Fruit fly (Drosophila melanogaster) whole organism, embryonic: Measurements from ENCODE around the gene CG14195.
A peak's percentile ranks its signal among the peaks of the same experiment; 100 is the strongest.

Source experiments
- Atf-2 ChIP-seq: fragments of 200-800 bp; sonication (Bioruptor generic); optimal IDR thresholded peaks from 2 replicates; lab custom pipeline; 2016; ENCODE audit warnings: missing biosample characterization, missing genetic modification characterization
- CG10267 ChIP-seq: fragments of 200-800 bp; sonication (Bioruptor generic); optimal IDR thresholded peaks from 2 replicates; lab custom pipeline; 2018; ENCODE audit warnings: missing biosample characterization, mild to moderate bottlenecking, missing genetic modification characterization, moderate library complexity
- CG11093 ChIP-seq: fragments of 200-800 bp; sonication (Bioruptor generic); IDR thresholded peaks from 3 replicates; pipeline ENCODE4 v1.3.6; 2022; ENCODE audit warnings: missing biosample characterization, missing genetic modification characterization
- CG11723 ChIP-seq: fragments of 200-800 bp; sonication (Bioruptor generic); optimal IDR thresholded peaks from 2 replicates; lab custom pipeline; 2017; ENCODE audit warnings: missing biosample characterization, mild to moderate bottlenecking, missing genetic modification characterization
- CG13287 ChIP-seq: fragments of 200-800 bp; sonication (Bioruptor generic); IDR thresholded peaks from 2 replicates; pipeline ENCODE4 v1.3.6; 2022; ENCODE audit warnings: missing biosample characterization, missing genetic modification characterization; ENCODE audit not compliant: partially characterized antibody
- CG14667 ChIP-seq: fragments of 200-800 bp; sonication (Bioruptor generic); IDR thresholded peaks from 2 replicates; pipeline ENCODE4 v1.3.6; 2022; ENCODE audit warnings: missing biosample characterization, missing genetic modification characterization
- CG1792 ChIP-seq: fragments of 200-800 bp; sonication (Bioruptor generic); optimal IDR thresholded peaks from 2 replicates; lab custom pipeline; 2016; ENCODE audit warnings: missing biosample characterization, missing genetic modification characterization
- CG2889 ChIP-seq: fragments of 200-800 bp; sonication (Bioruptor generic); IDR thresholded peaks from 3 replicates; pipeline ENCODE4 v1.3.6; 2022; ENCODE audit warnings: missing biosample characterization, missing genetic modification characterization
- CG31388 ChIP-seq: fragments of 200-800 bp; sonication (Bioruptor generic); optimal IDR thresholded peaks from 2 replicates; lab custom pipeline; 2016; ENCODE audit warnings: missing biosample characterization, missing genetic modification characterization
- CG3163 ChIP-seq: fragments of 200-800 bp; sonication (Bioruptor generic); optimal IDR thresholded peaks from 3 replicates; lab custom pipeline; 2016; ENCODE audit warnings: missing biosample characterization, missing genetic modification characterization
- CG34224 ChIP-seq: fragments of 200-800 bp; sonication (Bioruptor generic); IDR thresholded peaks from 3 replicates; pipeline ENCODE4 v1.3.6; 2022; ENCODE audit warnings: missing biosample characterization, missing genetic modification characterization; ENCODE audit not compliant: partially characterized antibody
- CG34422 ChIP-seq: fragments of 200-800 bp; sonication (Bioruptor generic); IDR thresholded peaks from 3 replicates; pipeline ENCODE4 v1.3.6; 2022; ENCODE audit warnings: missing biosample characterization, missing genetic modification characterization
- CG4617 ChIP-seq: fragments of 200-800 bp; sonication (Bioruptor generic); optimal IDR thresholded peaks from 3 replicates; lab custom pipeline; 2016; ENCODE audit warnings: missing biosample characterization, missing genetic modification characterization, borderline replicate concordance
- CG5180 ChIP-seq: fragments of 200-800 bp; sonication (Bioruptor generic); optimal IDR thresholded peaks from 3 replicates; lab custom pipeline; 2017; ENCODE audit warnings: missing biosample characterization, missing genetic modification characterization, mild to moderate bottlenecking, moderate library complexity, missing genetic modification reagents
- CG7357 ChIP-seq: fragments of 200-800 bp; sonication (Bioruptor generic); IDR thresholded peaks from 3 replicates; pipeline ENCODE4 v1.3.6; 2022; ENCODE audit warnings: missing biosample characterization, missing genetic modification characterization
- CG7745 ChIP-seq: fragments of 200-800 bp; sonication (Bioruptor generic); optimal IDR thresholded peaks from 2 replicates; lab custom pipeline; 2018; ENCODE audit warnings: missing biosample characterization, mild to moderate bottlenecking, missing genetic modification characterization, moderate library complexity
- CG7963 ChIP-seq: fragments of 200-800 bp; sonication (Bioruptor generic); IDR thresholded peaks from 3 replicates; pipeline ENCODE4 v1.3.6; 2022; ENCODE audit warnings: missing biosample characterization, missing genetic modification characterization; ENCODE audit not compliant: partially characterized antibody
- CG7987 ChIP-seq: fragments of 200-800 bp; sonication (Bioruptor generic); optimal IDR thresholded peaks from 2 replicates; lab custom pipeline; 2018; ENCODE audit warnings: missing biosample characterization, mild to moderate bottlenecking, missing genetic modification characterization, moderate library complexity
- CG8924 ChIP-seq: fragments of 200-800 bp; optimal IDR thresholded peaks from 3 replicates; lab custom pipeline; 2019; ENCODE audit warnings: missing biosample characterization, mild to moderate bottlenecking, missing genetic modification characterization, moderate library complexity
- Dbx ChIP-seq: fragments of 200-800 bp; sonication (Bioruptor generic); IDR thresholded peaks from 3 replicates; pipeline ENCODE4 v1.3.6; 2022; ENCODE audit warnings: missing biosample characterization, missing genetic modification characterization
- Hr78 ChIP-seq, 2 experiments: fragments of 200-800 bp in 1 of 2; fragments of >200 bp in 1 of 2; sonication (Bioruptor generic) in 1 of 2; optimal IDR thresholded peaks; 2 replicates each; lab custom pipeline; 2017 to 2019; ENCODE audit warnings: missing biosample characterization in 2 of 2, missing genetic modification characterization in 2 of 2, mild to moderate bottlenecking in 1 of 2, moderate library complexity in 1 of 2
- Lim3 ChIP-seq: fragments of 200-800 bp; sonication (Bioruptor generic); IDR thresholded peaks from 2 replicates; pipeline ENCODE4 v1.3.6; 2022; ENCODE audit warnings: missing biosample characterization, missing genetic modification characterization
- MBD-R2 ChIP-seq: fragments of 200-800 bp; sonication (Bioruptor generic); IDR thresholded peaks from 2 replicates; pipeline ENCODE4 v1.3.6; 2022; ENCODE audit warnings: missing biosample characterization, missing genetic modification characterization
- MESR4 ChIP-seq: fragments of 200-800 bp; sonication (Bioruptor generic); optimal IDR thresholded peaks from 2 replicates; lab custom pipeline; 2018; ENCODE audit warnings: missing biosample characterization, mild to moderate bottlenecking, missing genetic modification characterization, moderate library complexity
- Mad ChIP-seq: fragments of 200-800 bp; sonication (Bioruptor generic); optimal IDR thresholded peaks from 2 replicates; lab custom pipeline; 2016; ENCODE audit warnings: missing biosample characterization, missing genetic modification characterization
- Med ChIP-seq: fragments of 200-800 bp; sonication (Bioruptor generic); peaks from one replicate; lab custom pipeline; 2016; ENCODE audit warnings: missing biosample characterization, missing genetic modification characterization, mild to moderate bottlenecking, inconsistent platforms, moderate library complexity
- Meics ChIP-seq: fragments of 200-800 bp; sonication (Bioruptor generic); optimal IDR thresholded peaks from 2 replicates; lab custom pipeline; 2017; ENCODE audit warnings: missing biosample characterization, mild to moderate bottlenecking, missing genetic modification characterization
- Ravus ChIP-seq: fragments of 200-800 bp; sonication (Bioruptor generic); IDR thresholded peaks from 2 replicates; pipeline ENCODE4 v1.3.6; 2022; ENCODE audit warnings: missing biosample characterization, missing genetic modification characterization
- Sin3A ChIP-seq: fragments of >200 bp; optimal IDR thresholded peaks from 2 replicates; lab custom pipeline; 2018
- Ssrp ChIP-seq: fragments of 200-800 bp; sonication (Bioruptor generic); optimal IDR thresholded peaks from 2 replicates; lab custom pipeline; 2018; ENCODE audit warnings: missing biosample characterization, mild to moderate bottlenecking, missing genetic modification characterization, moderate library complexity
- YL-1 ChIP-seq: fragments of 200-800 bp; sonication (Bioruptor generic); optimal IDR thresholded peaks from 3 replicates; lab custom pipeline; 2017; ENCODE audit warnings: missing biosample characterization, mild to moderate bottlenecking, missing genetic modification characterization
- al ChIP-seq: fragments of 200-800 bp; sonication (Bioruptor generic); IDR thresholded peaks from 2 replicates; pipeline ENCODE4 v1.3.6; 2022; ENCODE audit warnings: missing biosample characterization, missing genetic modification characterization
- ci ChIP-seq: fragments of 200-800 bp; sonication (Bioruptor generic); IDR thresholded peaks from 3 replicates; pipeline ENCODE4 v1.3.6; 2022; ENCODE audit warnings: missing biosample characterization, missing genetic modification characterization
- danr ChIP-seq: fragments of 200-800 bp; sonication (Bioruptor generic); IDR thresholded peaks from 2 replicates; pipeline ENCODE4 v1.3.6; 2022; ENCODE audit warnings: missing biosample characterization, missing genetic modification characterization
- gcm2 ChIP-seq: fragments of 200-800 bp; sonication (Bioruptor generic); optimal IDR thresholded peaks from 2 replicates; lab custom pipeline; 2016; ENCODE audit warnings: missing biosample characterization, missing genetic modification characterization
- h ChIP-seq: fragments of >200 bp; optimal IDR thresholded peaks from 2 replicates; lab custom pipeline; 2017
- ind ChIP-seq: fragments of 200-800 bp; sonication (Bioruptor generic); optimal IDR thresholded peaks from 3 replicates; lab custom pipeline; 2016; ENCODE audit warnings: missing biosample characterization, missing genetic modification characterization
- lilli ChIP-seq: fragments of 200-800 bp; sonication (Bioruptor generic); optimal IDR thresholded peaks from 3 replicates; lab custom pipeline; 2016; ENCODE audit warnings: missing biosample characterization, missing genetic modification characterization
- repo ChIP-seq: fragments of 200-800 bp; sonication (Bioruptor generic); optimal IDR thresholded peaks from 2 replicates; lab custom pipeline; 2016; ENCODE audit warnings: missing biosample characterization, missing genetic modification characterization
- sc ChIP-seq, 3 experiments: fragments of >200 bp in 2 of 3; fragments of 200-800 bp in 1 of 3; sonication (Bioruptor generic) in 1 of 3; optimal IDR thresholded peaks; 2 replicates in 2 of 3; 3 replicates in 1 of 3; lab custom pipeline; 2017; ENCODE audit warnings: mild to moderate bottlenecking in 1 of 3, missing biosample characterization in 1 of 3, missing genetic modification characterization in 1 of 3, missing genetic modification reagents in 1 of 3
- schlank ChIP-seq: fragments of 200-800 bp; sonication (Bioruptor generic); optimal IDR thresholded peaks from 2 replicates; lab custom pipeline; 2018; ENCODE audit warnings: missing biosample characterization, mild to moderate bottlenecking, missing genetic modification characterization
- sens-2 ChIP-seq: fragments of 200-800 bp; sonication (Bioruptor generic); IDR thresholded peaks from 2 replicates; pipeline ENCODE4 v1.3.6; 2022; ENCODE audit warnings: missing biosample characterization, missing genetic modification characterization
- slou ChIP-seq: fragments of 200-800 bp; sonication (Bioruptor generic); optimal IDR thresholded peaks from 3 replicates; lab custom pipeline; 2016; ENCODE audit warnings: missing biosample characterization, missing genetic modification characterization
- sqz ChIP-seq: fragments of 200-800 bp; sonication (Bioruptor generic); optimal IDR thresholded peaks from 3 replicates; lab custom pipeline; 2018; ENCODE audit warnings: missing biosample characterization, mild to moderate bottlenecking, missing genetic modification characterization
- tgo ChIP-seq: fragments of 200-800 bp; sonication (Bioruptor generic); IDR thresholded peaks from 3 replicates; pipeline ENCODE4 v1.3.6; 2022; ENCODE audit warnings: missing biosample characterization, missing genetic modification characterization
- tna ChIP-seq: fragments of 200-800 bp; sonication (Bioruptor generic); IDR thresholded peaks from 2 replicates; pipeline ENCODE4 v1.3.6; 2022; ENCODE audit warnings: missing biosample characterization, missing genetic modification characterization; ENCODE audit not compliant: partially characterized antibody
- tx ChIP-seq: fragments of 200-800 bp; sonication (Bioruptor generic); optimal IDR thresholded peaks from 2 replicates; lab custom pipeline; 2016; ENCODE audit warnings: missing biosample characterization, missing genetic modification characterization
- zen ChIP-seq: fragments of 200-800 bp; sonication (Bioruptor generic); optimal IDR thresholded peaks from 3 replicates; lab custom pipeline; 2018; ENCODE audit warnings: missing biosample characterization, mild to moderate bottlenecking, missing genetic modification characterization, moderate library complexity
- zen2 ChIP-seq: fragments of 200-800 bp; sonication (Bioruptor generic); IDR thresholded peaks from 3 replicates; pipeline ENCODE4 v1.3.6; 2022; ENCODE audit warnings: missing biosample characterization, missing genetic modification characterization; ENCODE audit not compliant: partially characterized antibody

The CG14195 gene

DNA sequence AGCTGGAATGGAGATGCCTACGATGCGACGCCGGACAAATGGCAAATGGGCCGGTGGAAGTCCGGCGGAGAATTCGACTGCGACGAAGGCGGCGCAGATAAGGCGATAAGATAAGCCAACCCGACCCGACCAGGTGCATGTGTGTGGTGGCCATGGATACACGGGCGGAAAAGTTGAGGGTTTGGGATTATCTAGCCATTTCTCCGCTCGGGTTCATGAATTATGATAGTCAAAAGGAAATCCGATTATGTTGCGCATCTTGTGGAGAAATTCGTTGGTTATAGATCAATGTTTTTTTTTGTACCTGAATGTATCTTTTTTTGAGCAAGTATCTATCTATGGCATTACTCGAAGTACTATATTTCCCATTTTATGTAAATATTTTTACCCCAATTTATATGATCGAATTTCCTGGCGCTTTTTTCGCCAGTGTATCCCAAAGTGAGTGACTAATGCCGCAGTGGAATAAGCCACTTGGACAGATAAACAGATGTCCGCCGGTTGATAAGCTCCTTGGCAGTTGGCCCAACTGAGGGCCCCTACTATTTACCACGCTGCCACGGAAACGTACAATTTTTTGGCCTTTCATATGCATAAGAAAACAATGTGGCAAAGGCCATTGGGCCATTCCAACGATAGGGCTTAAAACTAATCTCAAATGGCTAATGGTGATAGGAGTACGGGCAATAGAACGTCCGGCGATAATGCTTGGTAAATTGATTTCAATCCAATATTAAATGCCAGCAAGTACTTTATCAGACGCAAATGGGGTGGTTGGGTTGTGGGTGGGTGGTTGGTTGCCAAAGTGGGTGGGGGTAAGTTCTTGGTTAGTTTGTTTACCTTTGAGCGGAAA lies 35.5 kb upstream of the CG14195 start, which contains the start of gene CG7992 (continued):
- TF ChIP-seq Atf-2 (peak; percentile 0), CG14667 (GFP tag; lab: Robert Waterston, UW) (no peak), tgo (0 out of 3 replicates have a peak, but pooled peaks have one; percentile 45), slou (no peak), Mad (GFP tag; lab: Kevin White, UChicago) (peak; percentile 29), Dbx (GFP tag; lab: Robert Waterston, UW) (0 out of 3 replicates have a peak, but pooled peaks have one; percentile 32), schlank (tag; lab: Kevin White, UChicago) (peak; percentile 5), lilli (GFP tag; lab: Kevin White, UChicago) (peak; percentile 77), MBD-R2 (GFP tag; lab: Robert Waterston, UW) (peak; percentile 26; the same call in 1 of the 2 replicates), CG3163 (GFP tag; lab: Kevin White, UChicago) (peak; percentile 34), gcm2 (GFP tag; lab: Kevin White, UChicago) (no peak), sens-2 (GFP tag; lab: Robert Waterston, UW) (no peak), CG2889 (GFP tag; lab: Robert Waterston, UW) (no peak), sc (optimal IDR thresholded peaks at IDR 0.05; lab: Kevin White, UChicago) (no peak), sc (GFP tag; optimal IDR thresholded peaks at IDR 0.05; lab: Kevin White, UChicago) (no peak), CG10267 (tag; lab: Kevin White, UChicago) (peak; percentile 25), ci (GFP tag; lab: Robert Waterston, UW) (no peak), CG13287 (GFP tag; lab: Robert Waterston, UW) (no peak), CG31388 (GFP tag; lab: Kevin White, UChicago) (no peak), zen2 (no peak), Hr78 (GFP tag; optimal IDR thresholded peaks at IDR 0.05; lab: Kevin White, UChicago) (peak in 1 of 2 experiments; percentile 32), tna (GFP tag; lab: Robert Waterston, UW) (no peak), MESR4 (GFP tag; lab: Kevin White, UChicago) (no peak), CG7745 (tag; lab: Kevin White, UChicago) (no peak), CG8924 (peak; percentile 47), al (peak; percentile 46; the same call in 1 of the 2 replicates), CG34224 (no peak), CG34422 (GFP tag; lab: Robert Waterston, UW) (no peak), CG11093 (GFP tag; lab: Robert Waterston, UW) (no peak), repo (GFP tag; lab: Kevin White, UChicago) (peak; percentile 34), CG7963 (GFP tag; lab: Robert Waterston, UW) (no peak), zen (tag; lab: Kevin White, UChicago) (peak; percentile 23), CG7357 (GFP tag; lab: Robert Waterston, UW) (peak; percentile 25; the same call in 1 of the 3 replicates), h (lab: Kevin White, UChicago) (no peak), CG1792 (peak; percentile 48), CG5180 (GFP tag; lab: Kevin White, UChicago) (peak; percentile 51), Med (GFP tag; lab: Kevin White, UChicago) (peak; percentile 87), danr (no peak), CG11723 (peak; percentile 2), Ravus (no peak), Meics (GFP tag; lab: Kevin White, UChicago) (peak; percentile 71), CG7987 (GFP tag; lab: Kevin White, UChicago) (no peak), CG4617 (GFP tag; lab: Kevin White, UChicago) (no peak), Lim3 (GFP tag; lab: Robert Waterston, UW) (no peak), Sin3A (no peak), YL-1 (no peak), Ssrp (tag; lab: Kevin White, UChicago) (peak; percentile 25), tx (peak; percentile 52), sqz (GFP tag; lab: Kevin White, UChicago) (no peak), ind (GFP tag; lab: Kevin White, UChicago) (peak; percentile 54)
